Fruit fly (Drosophila melanogaster) whole organism, prepupa: Measurements from ENCODE around the gene CG43293.

Experiments used
- CG11902 ChIP-seq: fragments of 200-800 bp; sonication (Bioruptor generic); optimal IDR thresholded peaks from 3 replicates; lab custom pipeline; 2016; ENCODE audit warnings: missing biosample characterization, missing genetic modification characterization
- CG1621 ChIP-seq: fragments of 200-800 bp; sonication (Bioruptor generic); optimal IDR thresholded peaks from 3 replicates; lab custom pipeline; 2018; ENCODE audit warnings: missing biosample characterization, mild to moderate bottlenecking, missing genetic modification characterization
- CG3032 ChIP-seq: fragments of 200-800 bp; optimal IDR thresholded peaks from 2 replicates; lab custom pipeline; 2019; ENCODE audit warnings: missing biosample characterization, mild to moderate bottlenecking, missing genetic modification characterization, moderate library complexity
- CG31627 ChIP-seq: fragments of 200-800 bp; sonication (Bioruptor generic); optimal IDR thresholded peaks from 3 replicates; lab custom pipeline; 2016; ENCODE audit warnings: missing biosample characterization, missing genetic modification characterization
- CG6163 ChIP-seq: fragments of 200-800 bp; sonication (Bioruptor generic); IDR thresholded peaks from 3 replicates; pipeline ENCODE4 v1.3.6; 2022; ENCODE audit warnings: missing biosample characterization, missing genetic modification characterization
- CG6276 ChIP-seq: fragments of 200-800 bp; sonication (Bioruptor generic); optimal IDR thresholded peaks from 2 replicates; lab custom pipeline; 2017; ENCODE audit warnings: missing biosample characterization, mild to moderate bottlenecking, missing genetic modification characterization
- CG6792 ChIP-seq: fragments of 200-800 bp; sonication (Bioruptor generic); optimal IDR thresholded peaks from 3 replicates; lab custom pipeline; 2016; ENCODE audit warnings: missing biosample characterization, missing genetic modification characterization
- CG8319 ChIP-seq: fragments of 200-800 bp; sonication (Bioruptor generic); optimal IDR thresholded peaks from 3 replicates; lab custom pipeline; 2016; ENCODE audit warnings: missing biosample characterization, missing genetic modification characterization
- CG8632 ChIP-seq: fragments of 200-800 bp; sonication (Bioruptor generic); optimal IDR thresholded peaks from 3 replicates; lab custom pipeline; 2016; ENCODE audit warnings: missing biosample characterization, missing genetic modification characterization
- CG9139 ChIP-seq: fragments of 200-800 bp; sonication (Bioruptor generic); optimal IDR thresholded peaks from 3 replicates; lab custom pipeline; 2017; ENCODE audit warnings: missing biosample characterization, mild to moderate bottlenecking, missing genetic modification characterization
- Ets21C ChIP-seq: fragments of 200-800 bp; sonication (Bioruptor generic); optimal IDR thresholded peaks from 3 replicates; lab custom pipeline; 2016; ENCODE audit warnings: missing biosample characterization, missing genetic modification characterization
- Ets96B ChIP-seq: fragments of 200-800 bp; optimal IDR thresholded peaks from 2 replicates; lab custom pipeline; 2019; ENCODE audit warnings: missing biosample characterization, mild to moderate bottlenecking, missing genetic modification characterization, moderate library complexity
- Gug ChIP-seq: fragments of 200-800 bp; sonication (Bioruptor generic); IDR thresholded peaks from 2 replicates; pipeline ENCODE4 v1.3.6; 2022; ENCODE audit warnings: missing biosample characterization, missing genetic modification characterization
- Hr38 ChIP-seq: sonication (Bioruptor generic); optimal IDR thresholded peaks from 2 replicates; lab custom pipeline; 2016; ENCODE audit warnings: missing biosample characterization, missing genetic modification characterization
- Hr39 ChIP-seq: fragments of 200-800 bp; sonication (Bioruptor generic); optimal IDR thresholded peaks from 2 replicates; lab custom pipeline; 2016; ENCODE audit warnings: missing biosample characterization, missing genetic modification characterization
- Met ChIP-seq: fragments of 200-800 bp; sonication (Bioruptor generic); optimal IDR thresholded peaks from 3 replicates; lab custom pipeline; 2016; ENCODE audit warnings: missing biosample characterization, missing genetic modification characterization
- OdsH ChIP-seq: fragments of 200-800 bp; sonication (Bioruptor generic); optimal IDR thresholded peaks from 3 replicates; lab custom pipeline; 2016; ENCODE audit warnings: missing biosample characterization, missing genetic modification characterization
- Smox ChIP-seq: fragments of 200-800 bp; sonication (Bioruptor generic); optimal IDR thresholded peaks from 3 replicates; lab custom pipeline; 2016; ENCODE audit warnings: missing biosample characterization, missing genetic modification characterization
- Sox102F ChIP-seq: fragments of 200-800 bp; sonication (Bioruptor generic); optimal IDR thresholded peaks from 2 replicates; lab custom pipeline; 2016; ENCODE audit warnings: missing biosample characterization, mild to moderate bottlenecking, missing genetic modification characterization
- Sox15 ChIP-seq: fragments of 200-800 bp; sonication (Bioruptor generic); optimal IDR thresholded peaks from 3 replicates; lab custom pipeline; 2016; ENCODE audit warnings: missing biosample characterization, missing genetic modification characterization
- cyc ChIP-seq: fragments of 200-800 bp; sonication (Bioruptor generic); optimal IDR thresholded peaks from 3 replicates; lab custom pipeline; 2016; ENCODE audit warnings: missing biosample characterization, missing genetic modification characterization
- dac ChIP-seq: fragments of 200-800 bp; sonication (Bioruptor generic); optimal IDR thresholded peaks from 2 replicates; lab custom pipeline; 2017; ENCODE audit warnings: missing biosample characterization, mild to moderate bottlenecking, missing genetic modification characterization
- eg ChIP-seq: fragments of 200-800 bp; sonication (Bioruptor generic); IDR thresholded peaks from 3 replicates; pipeline ENCODE4 v1.3.6; 2022; ENCODE audit warnings: missing biosample characterization, missing genetic modification characterization
- esn ChIP-seq: fragments of 200-800 bp; sonication (Bioruptor generic); optimal IDR thresholded peaks from 2 replicates; lab custom pipeline; 2016; ENCODE audit warnings: missing biosample characterization, mild to moderate bottlenecking, missing genetic modification characterization, moderate library complexity
- fd59A ChIP-seq: fragments of 200-800 bp; sonication (Bioruptor generic); optimal IDR thresholded peaks from 2 replicates; lab custom pipeline; 2017; ENCODE audit warnings: missing biosample characterization, mild to moderate bottlenecking, missing genetic modification characterization, missing genetic modification reagents
- fkh ChIP-seq: fragments of 200-800 bp; sonication (Bioruptor generic); optimal IDR thresholded peaks from 3 replicates; lab custom pipeline; 2017; ENCODE audit warnings: missing biosample characterization, mild to moderate bottlenecking, missing genetic modification characterization, moderate library complexity
- lz ChIP-seq: fragments of 200-800 bp; sonication (Bioruptor generic); optimal IDR thresholded peaks from 3 replicates; lab custom pipeline; 2016; ENCODE audit warnings: missing biosample characterization, missing genetic modification characterization
- pdm3 ChIP-seq: fragments of 200-800 bp; sonication (Bioruptor generic); optimal IDR thresholded peaks from 3 replicates; lab custom pipeline; 2016; ENCODE audit warnings: missing biosample characterization, missing genetic modification characterization
- salr ChIP-seq, 2 experiments: fragments of 200-800 bp; sonication (Bioruptor generic); optimal IDR thresholded peaks; 3 replicates each; lab custom pipeline; 2016 to 2018; ENCODE audit warnings: missing biosample characterization in 2 of 2, missing genetic modification characterization in 2 of 2, mild to moderate bottlenecking in 1 of 2
- vri ChIP-seq: fragments of 200-800 bp; sonication (Bioruptor generic); optimal IDR thresholded peaks from 3 replicates; lab custom pipeline; 2016; ENCODE audit warnings: missing biosample characterization, mild to moderate bottlenecking, missing genetic modification characterization

CG43293 gene

dm6 chr3L:6160514-6160913, 24.5 kb upstream of the CG43293 start, which contains the start of gene Cpr65Az:
Cpr65Az (plus strand) TSS chr3L:6160814.
- TF ChIP-seq fd59A (GFP tag; lab: Kevin White, UChicago) = no peak
- no peak for TF ChIP-seq CG1621 (tag; lab: Kevin White, UChicago)
- TF ChIP-seq Hr38 (GFP tag; lab: Kevin White, UChicago) = no peak

- TF ChIP-seq CG9139 (GFP tag; lab: Kevin White, UChicago) = no peak
Observed at dm6 chr3L:6161997-6162396, 23.0 kb upstream of the CG43293 start.

- TF ChIP-seq Sox102F (GFP tag; lab: Kevin White, UChicago) (no peak), CG3032 (tag; lab: Kevin White, UChicago) (no peak), CG6276 (GFP tag; lab: Kevin White, UChicago) (no peak), pdm3 (GFP tag; lab: Kevin White, UChicago) (no peak)
Observed at dm6 chr3L:6162483-6163128, 22.4 kb upstream of the CG43293 start, which contains the start of gene Prdm13. Prdm13 (plus strand) TSS chr3L:6163127.

- TF ChIP-seq esn (GFP tag; lab: Kevin White, UChicago) (peak; percentile 53), salr (GFP tag; optimal IDR thresholded peaks at IDR 0.05; lab: Kevin White, UChicago) (no peak), CG6276 (GFP tag; lab: Kevin White, UChicago) (no peak), Met (GFP tag; lab: Kevin White, UChicago) (no peak), Hr38 (GFP tag; lab: Kevin White, UChicago) (no peak), Gug (GFP tag; lab: Robert Waterston, UW) (peak; percentile 14; the same call in 1 of the 2 replicates), Smox (no peak), dac (GFP tag; lab: Kevin White, UChicago) (no peak), Sox15 (GFP tag; lab: Kevin White, UChicago) (peak; percentile 18), CG3032 (tag; lab: Kevin White, UChicago) (peak; percentile 57), pdm3 (GFP tag; lab: Kevin White, UChicago) (no peak), Ets96B (no peak), CG1621 (tag; lab: Kevin White, UChicago) (no peak), OdsH (no peak), Hr39 (GFP tag; lab: Kevin White, UChicago) (no peak), CG11902 (GFP tag; lab: Kevin White, UChicago) (no peak)
Observed at dm6 chr3L:6173826-6174255, 11.1 kb upstream of the CG43293 start, which contains the start of the genes fmt and CG7376. fmt (minus strand) TSS chr3L:6173880. CG7376 (plus strand) TSS chr3L:6174248.

dm6 chr3L:6181776-6182175, 3.2 kb upstream of the CG43293 start, which contains the start of gene CG10274:
CG10274 (minus strand) TSS chr3L:6181829.
- TF ChIP-seq eg (GFP tag; lab: Robert Waterston, UW) (peak; percentile 36; the same call in 1 of the 3 replicates), CG6792 (GFP tag; lab: Kevin White, UChicago) (peak; percentile 46), CG3032 (tag; lab: Kevin White, UChicago) (peak; percentile 78), Ets96B (peak; percentile 64), CG11902 (GFP tag; lab: Kevin White, UChicago) (peak; percentile 63), CG8319 (GFP tag; lab: Kevin White, UChicago) (peak; percentile 52), Gug (GFP tag; lab: Robert Waterston, UW) (peak; percentile 43; the same call in 1 of the 2 replicates), fkh (GFP tag; lab: Kevin White, UChicago) (peak; percentile 98), vri (GFP tag; lab: Kevin White, UChicago) (no peak), Sox15 (GFP tag; lab: Kevin White, UChicago) (peak; percentile 74), Smox (no peak), fd59A (GFP tag; lab: Kevin White, UChicago) (peak; percentile 34), CG31627 (GFP tag; lab: Kevin White, UChicago) (peak; percentile 82), salr (GFP tag; optimal IDR thresholded peaks at IDR 0.05; lab: Kevin White, UChicago) (peak in 1 of 2 experiments; percentile 22), cyc (GFP tag; lab: Kevin White, UChicago) (peak; percentile 71), lz (GFP tag; lab: Kevin White, UChicago) (peak; percentile 77), CG8632 (GFP tag; lab: Kevin White, UChicago) (no peak), CG6163 (GFP tag; lab: Robert Waterston, UW) (peak; percentile 42; the same call in 2 of the 3 replicates), Hr39 (GFP tag; lab: Kevin White, UChicago) (peak; percentile 82), CG1621 (tag; lab: Kevin White, UChicago) (peak; percentile 33), Sox102F (GFP tag; lab: Kevin White, UChicago) (no peak), OdsH (no peak), esn (GFP tag; lab: Kevin White, UChicago) (peak; percentile 79), Ets21C (no peak)
